Worm (Caenorhabditis elegans) whole organism, late embryonic: ENCODE data around the gene sto-4.

Experiments
- dmd-4 ChIP-seq: sonication (generic microtip); optimal IDR thresholded peaks from 2 replicates; lab custom pipeline; 2016; ENCODE audit warnings: borderline replicate concordance, missing genetic modification characterization, missing compliant biosample characterization
- fkh-10 ChIP-seq: fragments of 150-350 bp; optimal IDR thresholded peaks from 2 replicates; lab custom pipeline; 2014; ENCODE audit warnings: missing biosample characterization, missing genetic modification reagents, missing genetic modification characterization
- hlh-13 ChIP-seq: fragments of 200-800 bp; sonication (Bioruptor generic); optimal IDR thresholded peaks from 2 replicates; lab custom pipeline; 2018; ENCODE audit warnings: mild to moderate bottlenecking, missing genetic modification characterization, missing compliant biosample characterization
- hlh-30 ChIP-seq: sonication (generic microtip); optimal IDR thresholded peaks from 2 replicates; lab custom pipeline; 2017; ENCODE audit warnings: antibody characterized with exemption, missing genetic modification characterization, missing compliant biosample characterization; ENCODE audit not compliant: insufficient read depth
- nhr-11 ChIP-seq: fragments of 150-350 bp; optimal IDR thresholded peaks from 2 replicates; lab custom pipeline; 2014; ENCODE audit warnings: missing biosample characterization, missing genetic modification characterization
- pag-3 ChIP-seq: sonication (generic microtip); optimal IDR thresholded peaks from 2 replicates; lab custom pipeline; 2016; ENCODE audit warnings: missing compliant biosample characterization, missing genetic modification characterization, borderline replicate concordance
- pqm-1 ChIP-seq: sonication (generic microtip); optimal IDR thresholded peaks from 2 replicates; lab custom pipeline; 2016; ENCODE audit warnings: missing genetic modification characterization, missing compliant biosample characterization
- sox-4 ChIP-seq: sonication (generic microtip); optimal IDR thresholded peaks from 2 replicates; lab custom pipeline; 2017; ENCODE audit warnings: mild to moderate bottlenecking, missing genetic modification characterization, inconsistent platforms, missing compliant biosample characterization
- zip-5 ChIP-seq: sonication (generic microtip); optimal IDR thresholded peaks from 2 replicates; lab custom pipeline; 2016; ENCODE audit warnings: missing genetic modification characterization, missing compliant biosample characterization

DNA sequence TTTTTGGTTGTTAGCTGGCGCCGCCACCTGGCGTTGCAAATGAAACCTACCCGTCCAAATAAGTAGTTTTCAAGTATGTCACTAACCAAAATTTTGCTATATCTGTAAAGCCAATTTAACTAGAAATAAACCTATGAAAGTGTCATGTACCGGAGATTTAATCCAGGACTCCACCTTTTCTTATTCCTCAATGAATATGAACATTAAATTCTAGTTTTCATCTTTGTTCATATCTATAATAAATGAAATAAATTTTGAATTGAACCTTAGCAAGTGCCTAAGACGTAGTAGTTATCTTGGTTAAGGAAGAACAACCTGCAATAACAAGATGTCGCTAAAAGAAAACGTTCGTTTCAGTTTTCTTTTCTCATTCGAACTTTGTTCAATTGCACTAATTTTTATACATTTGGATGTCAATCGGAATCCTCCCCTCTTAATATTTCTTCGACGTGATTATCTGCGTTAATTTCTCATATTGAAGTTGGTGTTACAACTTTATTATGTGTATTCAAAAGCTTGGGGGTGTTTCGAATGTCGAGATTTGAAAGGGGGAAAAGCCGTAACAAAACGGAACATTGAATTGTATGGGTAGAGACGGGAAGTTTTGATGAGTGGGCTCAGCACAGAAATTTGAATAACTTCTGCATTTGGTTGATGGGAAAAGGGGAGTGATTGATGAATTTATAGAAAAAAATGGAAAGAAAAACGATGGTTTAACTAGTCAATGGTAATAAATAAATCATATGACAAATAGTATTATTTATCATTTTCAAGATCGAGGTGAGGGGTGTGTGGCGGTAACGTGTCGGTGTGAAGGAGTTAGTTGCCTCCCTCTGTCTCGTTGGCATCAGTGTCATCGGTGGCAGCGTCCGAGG lies 40.5 kb upstream of the sto-4 start:
- TF ChIP-seq zip-5 (tag; lab: Kevin White, UChicago): no peak
- no peak for TF ChIP-seq dmd-4 (tag; lab: Kevin White, UChicago)
- TF ChIP-seq hlh-30 (tag; lab: Kevin White, UChicago): no peak
- no peak for TF ChIP-seq pag-3 (tag; lab: Kevin White, UChicago)
- no peak for TF ChIP-seq sox-4
- TF ChIP-seq hlh-13 (GFP tag; lab: Kevin White, UChicago): no peak
- TF ChIP-seq nhr-11 (tag; lab: Kevin White, UChicago): no peak
- TF ChIP-seq pqm-1 (tag; lab: Kevin White, UChicago): no peak
- no peak for TF ChIP-seq fkh-10 (GFP tag; lab: Kevin White, UChicago)
